Worm (Caenorhabditis elegans) whole organism, L1 larva: Measurements from ENCODE around the gene glb-6.
A peak's percentile ranks its signal among the peaks of the same experiment; 100 is the strongest.

Experiments used
- alr-1 ChIP-seq: fragments of 200-800 bp; sonication (Bioruptor generic); optimal IDR thresholded peaks from 2 replicates; lab custom pipeline; 2018; ENCODE audit warnings: borderline replicate concordance, mild to moderate bottlenecking, missing genetic modification characterization, missing compliant biosample characterization
- ama-1 ChIP-seq: fragments of 150-350 bp; optimal IDR thresholded peaks from 2 replicates; lab custom pipeline; 2014
- blmp-1 ChIP-seq: fragments of 150-350 bp; optimal IDR thresholded peaks from 2 replicates; lab custom pipeline; 2014; ENCODE audit warnings: missing biosample characterization, missing genetic modification characterization
- ceh-8 ChIP-seq: fragments of 200-800 bp; sonication (Bioruptor generic); optimal IDR thresholded peaks from 2 replicates; lab custom pipeline; 2018; ENCODE audit warnings: mild to moderate bottlenecking, missing genetic modification characterization, moderate library complexity, missing compliant biosample characterization
- ceh-82 ChIP-seq, 3 experiments: fragments of 150-350 bp in 1 of 3; sonication (generic microtip) in 2 of 3; optimal IDR thresholded peaks; 2 replicates each; lab custom pipeline; 2014 to 2017; ENCODE audit warnings: missing biosample characterization in 3 of 3, missing genetic modification characterization in 3 of 3
- dpl-1 ChIP-seq, 3 experiments: fragments of 150-350 bp in 2 of 3; sonication (generic microtip) in 1 of 3; optimal IDR thresholded peaks; 2 replicates each; lab custom pipeline; 2014 to 2017; ENCODE audit warnings: missing biosample characterization in 3 of 3, missing genetic modification characterization in 3 of 3, missing genetic modification reagents in 3 of 3
- efl-1 ChIP-seq, 4 experiments: fragments of 150-350 bp; optimal IDR thresholded peaks in 3 of 4; peaks in 1 of 4; 1 replicate in 1 of 4; 2 replicates in 3 of 4; lab custom pipeline; 2014; ENCODE audit warnings: missing biosample characterization in 2 of 4, missing genetic modification characterization in 2 of 4, missing genetic modification reagents in 2 of 4
- efl-3 ChIP-seq: fragments of 200-800 bp; sonication (Bioruptor generic); optimal IDR thresholded peaks from 2 replicates; lab custom pipeline; 2018; ENCODE audit warnings: mild to moderate bottlenecking, missing genetic modification characterization, missing compliant biosample characterization
- egl-27 ChIP-seq, 2 experiments: fragments of 150-350 bp in 1 of 2; sonication (generic microtip); optimal IDR thresholded peaks; 3 replicates each; lab custom pipeline; 2017 to 2018; ENCODE audit warnings: missing biosample characterization in 2 of 2, missing genetic modification characterization in 2 of 2, missing genetic modification reagents in 2 of 2
- elt-2 ChIP-seq: sonication (generic microtip); optimal IDR thresholded peaks from 2 replicates; lab custom pipeline; 2016; ENCODE audit warnings: missing genetic modification characterization, mild to moderate bottlenecking, inconsistent platforms, missing compliant biosample characterization, missing genetic modification reagents
- elt-3 ChIP-seq, 6 experiments: fragments of 150-350 bp in 1 of 6; sonication (generic microtip); optimal IDR thresholded peaks; 2 replicates each; lab custom pipeline; 2017 to 2018; ENCODE audit warnings: missing biosample characterization in 6 of 6, missing genetic modification characterization in 6 of 6, inconsistent platforms in 1 of 6
- ets-5 ChIP-seq: fragments of 200-800 bp; sonication (Bioruptor generic); IDR thresholded peaks from 2 replicates; pipeline ENCODE4 v1.3.6; 2022; ENCODE audit warnings: missing genetic modification characterization, missing compliant biosample characterization
- fkh-10 ChIP-seq: sonication (generic microtip); optimal IDR thresholded peaks from 2 replicates; lab custom pipeline; 2017; ENCODE audit warnings: missing biosample characterization, missing genetic modification reagents, missing genetic modification characterization
- grh-1 ChIP-seq: fragments of 200-800 bp; sonication (Bioruptor generic); IDR thresholded peaks from 2 replicates; pipeline ENCODE4 v1.3.6; 2022; ENCODE audit warnings: missing genetic modification reagents, missing genetic modification characterization, missing compliant biosample characterization
- hpl-2 ChIP-seq: fragments of 150-350 bp; optimal IDR thresholded peaks from 2 replicates; lab custom pipeline; 2014; ENCODE audit warnings: missing biosample characterization, missing genetic modification reagents, missing genetic modification characterization
- isw-1 ChIP-seq: fragments of 200-800 bp; sonication (Bioruptor generic); IDR thresholded peaks from 2 replicates; pipeline ENCODE4 v1.3.6; 2022; ENCODE audit warnings: missing genetic modification characterization, missing compliant biosample characterization
- lin-13 ChIP-seq: fragments of 150-350 bp; optimal IDR thresholded peaks from 2 replicates; lab custom pipeline; 2014; ENCODE audit warnings: missing biosample characterization, missing genetic modification reagents, missing genetic modification characterization
- lin-14 ChIP-seq: fragments of 200-800 bp; sonication (Bioruptor generic); optimal IDR thresholded peaks from 2 replicates; lab custom pipeline; 2018; ENCODE audit warnings: mild to moderate bottlenecking, missing genetic modification characterization, moderate library complexity, missing compliant biosample characterization
- lin-35 ChIP-seq, 2 experiments: fragments of 150-350 bp; optimal IDR thresholded peaks; 2 replicates each; lab custom pipeline; 2014; ENCODE audit warnings: missing biosample characterization in 2 of 2, missing genetic modification characterization in 2 of 2, missing genetic modification reagents in 2 of 2
- lsy-2 ChIP-seq, 2 experiments: fragments of 150-350 bp; optimal IDR thresholded peaks; 2 replicates each; lab custom pipeline; 2014; ENCODE audit warnings: missing biosample characterization in 2 of 2, missing genetic modification characterization in 2 of 2
- mdl-1 ChIP-seq, 2 experiments: fragments of 150-350 bp; optimal IDR thresholded peaks; 2 replicates each; lab custom pipeline; 2014 to 2017; ENCODE audit warnings: missing biosample characterization in 2 of 2, missing genetic modification characterization in 2 of 2, inconsistent platforms in 1 of 2
- mep-1 ChIP-seq: fragments of 150-350 bp; optimal IDR thresholded peaks from 2 replicates; lab custom pipeline; 2014; ENCODE audit warnings: missing biosample characterization, missing genetic modification characterization
- nhr-11 ChIP-seq: fragments of 150-350 bp; optimal IDR thresholded peaks from 2 replicates; lab custom pipeline; 2014; ENCODE audit warnings: missing biosample characterization, missing genetic modification characterization
- nhr-12 ChIP-seq: sonication (generic microtip); optimal IDR thresholded peaks from 2 replicates; lab custom pipeline; 2017; ENCODE audit warnings: missing biosample characterization, missing genetic modification characterization
- nhr-20 ChIP-seq: sonication (generic microtip); optimal IDR thresholded peaks from 2 replicates; lab custom pipeline; 2016; ENCODE audit warnings: mild to moderate bottlenecking, missing genetic modification characterization, missing compliant biosample characterization
- nhr-237 ChIP-seq: fragments of 150-350 bp; optimal IDR thresholded peaks from 2 replicates; lab custom pipeline; 2014; ENCODE audit warnings: missing biosample characterization, missing genetic modification characterization
- nhr-28 ChIP-seq: fragments of 150-350 bp; optimal IDR thresholded peaks from 2 replicates; lab custom pipeline; 2014; ENCODE audit warnings: missing biosample characterization, missing genetic modification characterization
- nhr-47 ChIP-seq: sonication (generic microtip); optimal IDR thresholded peaks from 2 replicates; lab custom pipeline; 2016; ENCODE audit warnings: mild to moderate bottlenecking, missing genetic modification characterization, moderate library complexity, missing compliant biosample characterization
- nhr-71 ChIP-seq: sonication (generic microtip); optimal IDR thresholded peaks from 2 replicates; lab custom pipeline; 2016; ENCODE audit warnings: mild to moderate bottlenecking, missing genetic modification characterization, moderate library complexity, missing compliant biosample characterization
- nhr-76 ChIP-seq: sonication (generic microtip); optimal IDR thresholded peaks from 2 replicates; lab custom pipeline; 2017; ENCODE audit warnings: missing biosample characterization, missing genetic modification characterization
- nhr-85 ChIP-seq: sonication (generic microtip); peaks from one replicate; lab custom pipeline; 2016; ENCODE audit warnings: missing genetic modification characterization, inconsistent platforms, missing compliant biosample characterization
- nhr-90 ChIP-seq: sonication (generic microtip); optimal IDR thresholded peaks from 2 replicates; lab custom pipeline; 2016; ENCODE audit warnings: mild to moderate bottlenecking, missing genetic modification characterization, missing compliant biosample characterization; ENCODE audit not compliant: poor library complexity
- pag-3 ChIP-seq: sonication (generic microtip); optimal IDR thresholded peaks from 2 replicates; lab custom pipeline; 2017; ENCODE audit warnings: missing genetic modification characterization, mild to moderate bottlenecking, missing compliant biosample characterization, antibody characterized with exemption, borderline replicate concordance; ENCODE audit not compliant: insufficient read depth
- pqm-1 ChIP-seq: sonication (generic microtip); optimal IDR thresholded peaks from 3 replicates; lab custom pipeline; 2017; ENCODE audit warnings: missing biosample characterization, missing genetic modification characterization
- rnt-1 ChIP-seq: sonication (generic microtip); optimal IDR thresholded peaks from 2 replicates; lab custom pipeline; 2016; ENCODE audit warnings: mild to moderate bottlenecking, missing genetic modification characterization, moderate library complexity, missing compliant biosample characterization
- skn-1 ChIP-seq: fragments of 150-350 bp; optimal IDR thresholded peaks from 2 replicates; lab custom pipeline; 2014; ENCODE audit warnings: missing biosample characterization, missing genetic modification characterization
- snpc-4 ChIP-seq: fragments of 150-350 bp; optimal IDR thresholded peaks from 2 replicates; lab custom pipeline; 2014; ENCODE audit warnings: missing biosample characterization, missing genetic modification characterization
- snu-23 ChIP-seq: sonication (generic microtip); optimal IDR thresholded peaks from 2 replicates; lab custom pipeline; 2016; ENCODE audit warnings: missing genetic modification characterization, missing compliant biosample characterization
- sox-4 ChIP-seq: sonication (generic microtip); optimal IDR thresholded peaks from 2 replicates; lab custom pipeline; 2016; ENCODE audit warnings: missing genetic modification characterization, missing compliant biosample characterization
- sup-37 ChIP-seq: fragments of 200-800 bp; sonication (Bioruptor generic); optimal IDR thresholded peaks from 2 replicates; lab custom pipeline; 2018; ENCODE audit warnings: mild to moderate bottlenecking, missing genetic modification characterization, missing compliant biosample characterization
- tbx-2 ChIP-seq: sonication (generic microtip); optimal IDR thresholded peaks from 2 replicates; lab custom pipeline; 2016; ENCODE audit warnings: missing genetic modification characterization, missing compliant biosample characterization
- tlp-1 ChIP-seq: fragments of 150-350 bp; optimal IDR thresholded peaks from 2 replicates; lab custom pipeline; 2014; ENCODE audit warnings: missing biosample characterization, missing genetic modification characterization
- unc-130 ChIP-seq: fragments of 150-350 bp; optimal IDR thresholded peaks from 2 replicates; lab custom pipeline; 2017; ENCODE audit warnings: missing biosample characterization, missing genetic modification characterization, inconsistent platforms
- unc-30 ChIP-seq: sonication (generic microtip); optimal IDR thresholded peaks from 2 replicates; lab custom pipeline; 2017; ENCODE audit warnings: missing biosample characterization, missing genetic modification characterization
- unc-98 ChIP-seq: fragments of 200-800 bp; sonication (Bioruptor generic); IDR thresholded peaks from 2 replicates; pipeline ENCODE4 v1.3.6; 2022; ENCODE audit warnings: missing genetic modification characterization, missing compliant biosample characterization
- xbp-1 ChIP-seq: sonication (generic microtip); optimal IDR thresholded peaks from 2 replicates; lab custom pipeline; 2016; ENCODE audit warnings: missing genetic modification characterization, missing compliant biosample characterization
- ztf-11 ChIP-seq, 2 experiments: sonication (generic microtip); optimal IDR thresholded peaks; 2 replicates each; lab custom pipeline; 2016 to 2017; ENCODE audit warnings: missing genetic modification characterization in 2 of 2, missing biosample characterization in 1 of 2, missing compliant biosample characterization in 1 of 2
- ztf-4 ChIP-seq: fragments of 150-350 bp; optimal IDR thresholded peaks from 2 replicates; lab custom pipeline; 2014; ENCODE audit warnings: missing biosample characterization, missing genetic modification characterization

glb-6 gene

DNA sequence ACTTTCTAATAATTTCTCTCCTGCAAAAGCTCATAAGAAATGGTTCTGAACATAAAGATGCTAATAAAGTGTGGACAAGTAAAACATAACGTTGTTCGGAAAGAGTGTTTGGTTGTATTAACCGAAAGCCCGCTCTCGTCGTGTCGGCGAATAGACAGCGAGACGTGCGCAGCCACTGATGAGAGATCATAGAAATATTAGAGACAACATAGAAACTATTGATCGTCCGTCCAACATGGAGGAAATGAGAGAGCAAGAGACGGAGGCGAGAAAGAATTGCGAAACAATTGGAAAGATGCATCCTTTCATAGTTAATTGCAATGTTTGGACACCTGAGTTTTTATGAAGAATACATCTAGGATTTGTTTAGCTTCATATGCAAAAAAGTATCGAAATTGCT is 10.2 kb upstream of the glb-6 start (continued):
- TF ChIP-seq lin-13 (GFP tag; lab: Kevin White, UChicago) (peak; percentile 40), ztf-4 (tag; lab: Kevin White, UChicago) (peak; percentile 45), isw-1 (peak; percentile 33), egl-27 (tag; optimal IDR thresholded peaks at IDR 0.05; lab: Kevin White, UChicago) (no peak), grh-1 (GFP tag; lab: Robert Waterston, UW) (no peak), sox-4 (tag; lab: Kevin White, UChicago) (no peak), ama-1 (peak; percentile 10), efl-3 (GFP tag; lab: Kevin White, UChicago) (no peak), ceh-8 (no peak), tbx-2 (tag; lab: Kevin White, UChicago) (peak; percentile 52), nhr-11 (tag; lab: Kevin White, UChicago) (no peak), pag-3 (tag; lab: Kevin White, UChicago) (no peak), nhr-28 (tag; lab: Kevin White, UChicago) (no peak), xbp-1 (tag; lab: Kevin White, UChicago) (peak; percentile 34), mdl-1 (tag; optimal IDR thresholded peaks at IDR 0.05; lab: Kevin White, UChicago) (peak in 1 of 2 experiments; percentile 34), fkh-10 (no peak), sup-37 (GFP tag; lab: Kevin White, UChicago) (no peak), unc-30 (tag; lab: Kevin White, UChicago) (no peak), lin-14 (GFP tag; lab: Kevin White, UChicago) (peak; percentile 90), mep-1 (tag; lab: Kevin White, UChicago) (peak; percentile 58), tlp-1 (tag; lab: Kevin White, UChicago) (no peak), ets-5 (GFP tag; lab: Robert Waterston, UW) (no peak), nhr-237 (peak; percentile 12), unc-130 (tag; lab: Kevin White, UChicago) (no peak), rnt-1 (tag; lab: Kevin White, UChicago) (peak; percentile 48), unc-98 (GFP tag; lab: Robert Waterston, UW) (no peak), nhr-85 (tag; lab: Kevin White, UChicago) (no peak), snpc-4 (peak; percentile 50), nhr-47 (tag; lab: Kevin White, UChicago) (peak; percentile 46), nhr-12 (tag; lab: Kevin White, UChicago) (no peak), nhr-76 (tag; lab: Kevin White, UChicago) (no peak), elt-3 (tag; optimal IDR thresholded peaks at IDR 0.05; lab: Kevin White, UChicago) (no peak), nhr-90 (tag; lab: Kevin White, UChicago) (no peak), nhr-71 (tag; lab: Kevin White, UChicago) (peak; percentile 76)
- TF ChIP-seq, all 84 proteins: peak for 30

DNA sequence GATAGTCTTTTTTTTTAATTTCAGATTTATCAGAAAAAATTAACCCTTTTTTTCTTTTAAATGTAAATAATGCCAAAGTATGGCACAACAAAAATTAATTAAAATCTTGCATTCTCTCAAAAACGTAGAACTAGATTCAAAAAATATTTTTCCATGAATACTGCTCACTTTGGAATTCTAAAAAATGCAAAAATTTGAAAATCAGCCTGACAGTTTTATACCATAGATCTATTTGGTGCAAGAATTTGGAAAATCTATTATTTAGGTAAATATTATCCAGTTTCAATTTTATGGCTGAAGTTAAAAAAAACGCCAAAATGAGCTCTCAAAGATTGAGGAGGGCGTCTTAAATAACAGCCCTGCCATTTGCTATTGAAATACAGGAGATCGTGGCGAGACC is 9.3 kb upstream of the glb-6 start:
- TF ChIP-seq nhr-85 (tag; lab: Kevin White, UChicago) (no peak), blmp-1 (tag; lab: Kevin White, UChicago) (no peak), efl-1 (optimal IDR thresholded peaks at IDR 0.05; lab: Kevin White, UChicago) (no peak), efl-1 (GFP tag; optimal IDR thresholded peaks at IDR 0.05 in 1 of 2; lab: Kevin White, UChicago) (peak in 1 of 2 experiments; percentile 32)

DNA sequence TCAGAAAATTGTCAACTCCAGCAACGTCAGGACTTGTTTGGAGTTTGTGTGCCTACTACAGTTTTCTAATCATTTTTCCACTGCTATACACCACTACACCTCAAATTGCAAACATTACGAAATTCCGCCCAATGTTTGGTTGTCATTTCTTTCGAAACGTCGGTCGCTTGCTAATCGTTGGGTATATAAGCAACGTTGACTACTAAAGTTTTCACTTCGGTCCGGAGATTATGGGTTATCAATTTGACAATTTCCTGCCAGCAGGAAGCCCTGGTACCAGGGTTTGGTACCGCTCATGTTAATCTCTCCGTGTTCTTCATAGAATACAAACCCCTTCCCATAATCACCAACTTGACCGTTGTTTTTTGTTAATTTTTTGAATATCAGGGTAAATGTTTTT is 5.7 kb upstream of the glb-6 start:
- TF ChIP-seq lin-14 (GFP tag; lab: Kevin White, UChicago) = peak; percentile 12
- peak in 1 of 3 experiments; percentile 39 for TF ChIP-seq ceh-82 (tag; optimal IDR thresholded peaks at IDR 0.05; lab: Kevin White, UChicago)
- peak; percentile 53 for TF ChIP-seq nhr-20 (tag; lab: Kevin White, UChicago)
- TF ChIP-seq nhr-85 (tag; lab: Kevin White, UChicago) = no peak
- TF ChIP-seq snu-23 (GFP tag; lab: Kevin White, UChicago) = no peak
- peak; percentile 63 for TF ChIP-seq pqm-1
- no peak for TF ChIP-seq sox-4 (tag; lab: Kevin White, UChicago)
- peak; percentile 50 for TF ChIP-seq nhr-47 (tag; lab: Kevin White, UChicago)
- TF ChIP-seq lin-35 (GFP tag; optimal IDR thresholded peaks at IDR 0.05; lab: Kevin White, UChicago) = peak in 1 of 2 experiments; percentile 67
- peak; percentile 87 for TF ChIP-seq elt-2 (tag; lab: Kevin White, UChicago)
- peak in 1 of 2 experiments; percentile 36 for TF ChIP-seq lsy-2 (tag; optimal IDR thresholded peaks at IDR 0.05; lab: Kevin White, UChicago)
- peak; percentile 55 for TF ChIP-seq nhr-90 (tag; lab: Kevin White, UChicago)
- TF ChIP-seq alr-1 (tag; lab: Kevin White, UChicago) = no peak
- peak; percentile 82 for TF ChIP-seq skn-1
- peak; percentile 97 for TF ChIP-seq snpc-4
- TF ChIP-seq tbx-2 (tag; lab: Kevin White, UChicago) = peak; percentile 20
- TF ChIP-seq ztf-11 (tag; optimal IDR thresholded peaks at IDR 0.05; lab: Kevin White, UChicago) = no peak
- no peak for TF ChIP-seq nhr-11 (tag; lab: Kevin White, UChicago)
- peak; percentile 54 for TF ChIP-seq hpl-2 (GFP tag; lab: Kevin White, UChicago)
- no peak for TF ChIP-seq grh-1 (GFP tag; lab: Robert Waterston, UW)
- TF ChIP-seq nhr-71 (tag; lab: Kevin White, UChicago) = peak; percentile 40
- TF ChIP-seq mdl-1 (tag; optimal IDR thresholded peaks at IDR 0.05; lab: Kevin White, UChicago) = peak in 1 of 2 experiments; percentile 30
- peak in 1 of 3 experiments; percentile 35 for TF ChIP-seq dpl-1 (GFP tag; optimal IDR thresholded peaks at IDR 0.05; lab: Kevin White, UChicago)
